Fruit fly (Drosophila melanogaster): ENCODE results near the gene CG6569.

Gene CG6569

DNA sequence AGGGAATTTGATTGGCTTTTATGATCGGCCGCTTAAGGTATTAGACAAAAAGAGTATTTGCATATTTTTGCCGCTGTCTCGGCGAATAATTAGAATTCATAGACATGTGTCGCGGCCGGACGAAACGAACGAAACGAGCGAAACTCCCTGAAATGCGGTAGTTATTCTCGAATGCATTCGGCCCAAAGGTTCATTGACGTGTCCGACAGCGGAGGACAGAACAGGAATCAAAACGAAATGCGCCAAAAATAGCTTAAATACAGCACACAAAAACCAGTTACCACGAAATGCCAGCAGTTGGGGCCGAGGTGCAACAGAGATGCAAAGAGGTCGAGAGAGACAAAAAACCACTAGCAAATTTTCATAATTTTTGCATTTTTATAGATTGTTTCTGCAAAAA is 36.6 kb upstream of the CG6569 start:
- TF ChIP-seq h (GFP tag; optimal IDR thresholded peaks at IDR 0.05) (no peak), fru (GFP tag; optimal IDR thresholded peaks at IDR 0.05) (peak; percentile 31), tai (GFP tag; optimal IDR thresholded peaks at IDR 0.05) (no peak), Hr78 (GFP tag; optimal IDR thresholded peaks at IDR 0.05) (no peak), N (GFP tag; optimal IDR thresholded peaks at IDR 0.05) (no peak), psq (GFP tag; optimal IDR thresholded peaks at IDR 0.05) (peak; percentile 16), dmrt93B (GFP tag; optimal IDR thresholded peaks at IDR 0.05) (peak; percentile 13), Vsx2 (GFP tag; optimal IDR thresholded peaks at IDR 0.05; ENCODE audit: partially characterized antibody) (no peak), brk (GFP tag; optimal IDR thresholded peaks at IDR 0.05) (no peak), Abd-B (GFP tag; optimal IDR thresholded peaks at IDR 0.05) (no peak), HLH106 (tag; optimal IDR thresholded peaks at IDR 0.05) (peak; percentile 36)

DNA sequence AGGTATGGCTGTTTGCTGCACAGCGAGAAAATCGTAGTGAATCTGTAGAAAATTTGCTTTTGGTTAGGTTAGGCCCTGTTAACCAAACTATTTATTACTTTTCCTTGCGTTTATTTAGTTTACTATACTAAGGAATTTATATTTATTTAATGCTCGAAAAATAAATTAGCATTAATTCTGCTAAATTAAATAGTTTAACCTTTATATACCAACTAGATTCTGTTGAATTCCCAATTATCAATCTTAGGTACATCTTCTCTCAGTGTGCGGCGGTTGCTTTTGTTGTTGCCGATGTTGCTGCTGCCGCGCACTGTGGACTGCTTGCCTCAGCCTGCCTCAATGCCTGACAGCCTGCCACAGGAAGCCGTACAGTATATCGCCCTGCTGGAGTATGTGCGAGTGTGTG is 31.5 kb upstream of the CG6569 start:
- TF ChIP-seq dmrt93B (GFP tag; optimal IDR thresholded peaks at IDR 0.05) (peak; percentile 45), Dif (GFP tag; optimal IDR thresholded peaks at IDR 0.05; ENCODE audit: partially characterized antibody) (no peak), rgr (GFP tag; optimal IDR thresholded peaks at IDR 0.05) (no peak), Abd-B (GFP tag; optimal IDR thresholded peaks at IDR 0.05) (no peak), tai (GFP tag; optimal IDR thresholded peaks at IDR 0.05) (no peak), N (GFP tag; optimal IDR thresholded peaks at IDR 0.05) (no peak), sv (GFP tag; optimal IDR thresholded peaks at IDR 0.05) (no peak), Hnf4 (GFP tag; optimal IDR thresholded peaks at IDR 0.05) (no peak), CrebA (GFP tag; optimal IDR thresholded peaks at IDR 0.05; ENCODE audit: borderline replicate concordance) (no peak), lola (GFP tag; optimal IDR thresholded peaks at IDR 0.05) (no peak), Dfd (GFP tag; optimal IDR thresholded peaks at IDR 0.05) (peak; percentile 77), Vsx2 (GFP tag; optimal IDR thresholded peaks at IDR 0.05; ENCODE audit: partially characterized antibody) (no peak), dl (GFP tag; optimal IDR thresholded peaks at IDR 0.05; ENCODE audit: insufficient read depth in 1 of 2, partially characterized antibody in 2 of 2) (no peak), sage (GFP tag; optimal IDR thresholded peaks at IDR 0.05) (no peak), woc (GFP tag; optimal IDR thresholded peaks at IDR 0.05) (peak; percentile 19), Myc (optimal IDR thresholded peaks at IDR 0.05) (no peak), fru (GFP tag; optimal IDR thresholded peaks at IDR 0.05) (peak; percentile 69), brk (GFP tag; optimal IDR thresholded peaks at IDR 0.05) (no peak), GATAd (GFP tag; optimal IDR thresholded peaks at IDR 0.05) (no peak), ey (GFP tag; optimal IDR thresholded peaks at IDR 0.05) (peak; percentile 21), jim (GFP tag; optimal IDR thresholded peaks at IDR 0.05) (no peak), pan (optimal IDR thresholded peaks at IDR 0.05) (no peak), br (GFP tag; optimal IDR thresholded peaks at IDR 0.05) (peak; percentile 15), HLH106 (tag; optimal IDR thresholded peaks at IDR 0.05) (peak; percentile 71), psq (GFP tag; optimal IDR thresholded peaks at IDR 0.05) (peak; percentile 15), Hr83 (GFP tag; optimal IDR thresholded peaks at IDR 0.05; ENCODE audit: poor library complexity, severe bottlenecking) (no peak), usp (GFP tag; optimal IDR thresholded peaks at IDR 0.05) (no peak), Jra (GFP tag; optimal IDR thresholded peaks at IDR 0.05) (no peak), dsf (GFP tag; optimal IDR thresholded peaks at IDR 0.05; ENCODE audit: borderline replicate concordance) (no peak), h (GFP tag; optimal IDR thresholded peaks at IDR 0.05) (peak; percentile 28), foxo (GFP tag; optimal IDR thresholded peaks at IDR 0.05) (peak in 1 of 2 experiments; percentile 59), Mio (GFP tag; optimal IDR thresholded peaks at IDR 0.05) (no peak), CG9705 (GFP tag; optimal IDR thresholded peaks at IDR 0.05) (peak; percentile 2), Sp1 (GFP tag; optimal IDR thresholded peaks at IDR 0.05) (peak; percentile 41), OdsH (GFP tag; optimal IDR thresholded peaks at IDR 0.05) (peak; percentile 35), Hr78 (GFP tag; optimal IDR thresholded peaks at IDR 0.05) (no peak), Rel (GFP tag; optimal IDR thresholded peaks at IDR 0.05) (no peak), Rel (tag; optimal IDR thresholded peaks at IDR 0.05) (no peak), CG32264 (GFP tag; optimal IDR thresholded peaks at IDR 0.05) (no peak)

DNA sequence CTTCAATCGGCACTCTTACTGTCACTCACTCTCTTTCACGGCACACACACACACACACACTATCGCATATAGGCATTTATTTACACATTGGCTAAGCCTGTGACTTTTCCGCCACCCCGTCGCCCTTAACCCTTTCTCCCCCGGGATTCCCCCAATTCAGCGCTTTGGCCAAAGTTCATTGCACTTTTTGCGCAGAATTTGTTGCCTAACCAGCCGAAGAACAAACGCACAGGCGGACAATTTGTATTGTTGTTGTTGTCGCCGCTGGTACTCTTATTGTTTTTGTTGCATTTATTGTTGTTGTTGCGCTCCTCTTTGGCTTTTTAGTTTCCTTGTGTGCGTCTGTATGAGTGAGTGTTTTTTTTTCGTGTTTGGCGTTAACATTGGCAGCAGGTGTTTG is 31.0 kb upstream of the CG6569 start:
- TF ChIP-seq Mio (GFP tag; optimal IDR thresholded peaks at IDR 0.05) (no peak), Rel (GFP tag; optimal IDR thresholded peaks at IDR 0.05) (no peak), Rel (tag; optimal IDR thresholded peaks at IDR 0.05) (peak; percentile 89)

Measured in whole organism, wandering third instar larva.